Worm (Caenorhabditis elegans) whole organism, L1 larva: ENCODE results near the gene F54D5.9.
A peak's percentile ranks its signal among the peaks of the same experiment; 100 is the strongest.

Experiments used
- egl-27 ChIP-seq, 2 experiments: fragments of 150-350 bp in 1 of 2; sonication (generic microtip); optimal IDR thresholded peaks; 3 replicates each; lab custom pipeline; 2017 to 2018; ENCODE audit warnings: missing biosample characterization in 2 of 2, missing genetic modification characterization in 2 of 2, missing genetic modification reagents in 2 of 2
- elt-2 ChIP-seq: sonication (generic microtip); optimal IDR thresholded peaks from 2 replicates; lab custom pipeline; 2016; ENCODE audit warnings: missing genetic modification characterization, mild to moderate bottlenecking, inconsistent platforms, missing compliant biosample characterization, missing genetic modification reagents
- elt-3 ChIP-seq, 6 experiments: fragments of 150-350 bp in 1 of 6; sonication (generic microtip); optimal IDR thresholded peaks; 2 replicates each; lab custom pipeline; 2017 to 2018; ENCODE audit warnings: missing biosample characterization in 6 of 6, missing genetic modification characterization in 6 of 6, inconsistent platforms in 1 of 6
- nhr-28 ChIP-seq: fragments of 150-350 bp; optimal IDR thresholded peaks from 2 replicates; lab custom pipeline; 2014; ENCODE audit warnings: missing biosample characterization, missing genetic modification characterization
- tbx-2 ChIP-seq: sonication (generic microtip); optimal IDR thresholded peaks from 2 replicates; lab custom pipeline; 2016; ENCODE audit warnings: missing genetic modification characterization, missing compliant biosample characterization
- ztf-11 ChIP-seq, 2 experiments: sonication (generic microtip); optimal IDR thresholded peaks; 2 replicates each; lab custom pipeline; 2016 to 2017; ENCODE audit warnings: missing genetic modification characterization in 2 of 2, missing biosample characterization in 1 of 2, missing compliant biosample characterization in 1 of 2

DNA sequence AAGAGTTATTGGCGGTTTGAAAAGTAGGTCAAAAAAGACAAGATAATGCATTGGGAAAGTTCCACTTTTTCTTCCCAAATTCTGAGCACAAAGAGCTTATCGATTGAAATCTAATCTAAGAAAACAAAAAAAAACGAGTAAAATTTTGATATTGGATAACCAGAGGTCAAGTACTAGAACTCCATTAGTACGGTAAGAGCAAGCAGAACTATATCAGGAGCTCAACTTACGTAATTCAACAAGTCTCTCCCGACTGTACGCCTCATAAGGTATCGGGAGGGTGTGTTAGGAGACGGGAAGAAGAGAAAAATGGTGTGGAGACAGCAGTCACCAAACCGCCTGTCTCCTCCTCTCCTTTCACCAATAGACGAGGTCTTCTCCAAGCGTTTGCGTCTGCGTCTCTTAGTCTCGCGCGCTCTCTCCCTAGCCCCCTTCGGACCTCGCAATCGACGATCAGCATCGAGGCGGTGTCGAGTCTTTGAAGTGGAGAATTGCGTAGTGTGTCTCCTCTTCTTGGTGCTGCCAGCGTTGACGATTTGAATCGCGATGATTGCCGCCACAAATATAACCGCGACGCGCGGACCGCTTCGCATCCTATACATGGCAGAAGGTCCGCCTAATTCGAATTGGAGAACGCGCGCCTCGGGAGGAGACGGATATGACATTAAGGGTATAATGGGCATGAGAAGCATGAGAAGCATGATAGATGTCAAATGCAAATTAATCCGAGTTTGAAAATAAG, 22.5 kb upstream of the F54D5.9 start, which contains the start of gene F54D5.5:
- peak in 1 of 2 experiments; percentile 40 for TF ChIP-seq ztf-11 (tag; optimal IDR thresholded peaks at IDR 0.05; lab: Kevin White, UChicago)
- no peak for TF ChIP-seq elt-3 (tag; optimal IDR thresholded peaks at IDR 0.05; lab: Kevin White, UChicago)
- TF ChIP-seq elt-2 (tag; lab: Kevin White, UChicago), result no peak
- no peak for TF ChIP-seq nhr-28
- TF ChIP-seq tbx-2, result peak; percentile 3
- TF ChIP-seq egl-27 (tag; optimal IDR thresholded peaks at IDR 0.05; lab: Kevin White, UChicago), result no peak
